Worm (Caenorhabditis elegans): Measurements from ENCODE around the gene panl-3.

- TF ChIP-seq dao-5 (tag; optimal IDR thresholded peaks at IDR 0.05), result no peak
- TF ChIP-seq him-1 (tag; optimal IDR thresholded peaks at IDR 0.05), result no peak
These were observed 29.2 kb upstream of the panl-3 start, which contains the start of gene R10E11.5 for ce11 chrIII:9789607-9790073.
